Fruit fly (Drosophila melanogaster) whole organism, embryonic: ENCODE measurements around the gene cv-c.

Experiments used
- CG10462 ChIP-seq: fragments of 200-800 bp; sonication (Bioruptor generic); optimal IDR thresholded peaks from 2 replicates; lab custom pipeline; 2016; ENCODE audit warnings: missing biosample characterization, missing genetic modification characterization
- CG12219 ChIP-seq: fragments of 200-800 bp; sonication (Bioruptor generic); optimal IDR thresholded peaks from 3 replicates; lab custom pipeline; 2018; ENCODE audit warnings: missing biosample characterization, mild to moderate bottlenecking, missing genetic modification characterization
- CG12236 ChIP-seq: fragments of 200-800 bp; sonication (Bioruptor generic); optimal IDR thresholded peaks from 2 replicates; lab custom pipeline; 2016; ENCODE audit warnings: missing biosample characterization, missing genetic modification characterization
- CG12299 ChIP-seq: fragments of 200-800 bp; sonication (Bioruptor generic); optimal IDR thresholded peaks from 2 replicates; lab custom pipeline; 2018; ENCODE audit warnings: missing biosample characterization, mild to moderate bottlenecking, missing genetic modification characterization
- CG13624 ChIP-seq: fragments of 200-800 bp; sonication (Bioruptor generic); optimal IDR thresholded peaks from 2 replicates; lab custom pipeline; 2016; ENCODE audit warnings: missing biosample characterization, missing genetic modification characterization
- CG15601 ChIP-seq: fragments of 200-800 bp; sonication (Bioruptor generic); optimal IDR thresholded peaks from 3 replicates; lab custom pipeline; 2019; ENCODE audit warnings: missing biosample characterization, mild to moderate bottlenecking, missing genetic modification characterization, moderate library complexity
- CG16815 ChIP-seq: fragments of 200-800 bp; sonication (Bioruptor generic); optimal IDR thresholded peaks from 3 replicates; lab custom pipeline; 2017; ENCODE audit warnings: missing biosample characterization, mild to moderate bottlenecking, missing genetic modification characterization
- CG2199 ChIP-seq: fragments of 200-800 bp; sonication (Bioruptor generic); IDR thresholded peaks from 3 replicates; pipeline ENCODE4 v1.3.6; 2022; ENCODE audit warnings: missing biosample characterization, missing genetic modification characterization
- CG32767 ChIP-seq: fragments of 200-800 bp; sonication (Bioruptor generic); IDR thresholded peaks from 2 replicates; pipeline ENCODE4 v1.3.6; 2022; ENCODE audit warnings: missing biosample characterization, missing genetic modification characterization
- CG32772 ChIP-seq: fragments of 200-800 bp; sonication (Bioruptor generic); IDR thresholded peaks from 2 replicates; pipeline ENCODE4 v1.3.6; 2022; ENCODE audit warnings: missing biosample characterization, missing genetic modification characterization
- CG3847 ChIP-seq: fragments of 200-800 bp; sonication (Bioruptor generic); IDR thresholded peaks from 2 replicates; pipeline ENCODE4 v1.3.6; 2022; ENCODE audit warnings: missing biosample characterization, missing genetic modification characterization
- CG7745 ChIP-seq: fragments of 200-800 bp; sonication (Bioruptor generic); optimal IDR thresholded peaks from 2 replicates; lab custom pipeline; 2018; ENCODE audit warnings: missing biosample characterization, mild to moderate bottlenecking, missing genetic modification characterization, moderate library complexity
- CG8281 ChIP-seq: fragments of 200-800 bp; sonication (Bioruptor generic); optimal IDR thresholded peaks from 2 replicates; lab custom pipeline; 2018; ENCODE audit warnings: missing biosample characterization, mild to moderate bottlenecking, missing genetic modification characterization, moderate library complexity
- CG9215 ChIP-seq: fragments of 200-800 bp; sonication (Bioruptor generic); IDR thresholded peaks from 2 replicates; pipeline ENCODE4 v1.3.6; 2022; ENCODE audit warnings: missing biosample characterization, missing genetic modification characterization
- CrebB ChIP-seq: fragments of 200-800 bp; sonication (Bioruptor generic); optimal IDR thresholded peaks from 3 replicates; lab custom pipeline; 2018; ENCODE audit warnings: missing biosample characterization, mild to moderate bottlenecking, missing genetic modification characterization
- Dip3 ChIP-seq: fragments of 200-800 bp; sonication (Bioruptor generic); optimal IDR thresholded peaks from 3 replicates; lab custom pipeline; 2016; ENCODE audit warnings: missing biosample characterization, missing genetic modification characterization
- Drgx ChIP-seq: fragments of 200-800 bp; sonication (Bioruptor generic); IDR thresholded peaks from 2 replicates; pipeline ENCODE4 v1.3.6; 2022; ENCODE audit warnings: missing biosample characterization, missing genetic modification characterization
- Ets65A ChIP-seq: fragments of 200-800 bp; sonication (Bioruptor generic); peaks from one replicate; lab custom pipeline; 2016; ENCODE audit warnings: missing biosample characterization, missing genetic modification characterization
- HLH4C ChIP-seq: fragments of 200-800 bp; sonication (Bioruptor generic); IDR thresholded peaks from 3 replicates; pipeline ENCODE4 v1.3.6; 2022; ENCODE audit warnings: missing biosample characterization, missing genetic modification characterization; ENCODE audit not compliant: partially characterized antibody
- Hmx ChIP-seq: fragments of 200-800 bp; sonication (Bioruptor generic); optimal IDR thresholded peaks from 2 replicates; lab custom pipeline; 2016; ENCODE audit warnings: missing biosample characterization, missing genetic modification characterization
- MESR4 ChIP-seq: fragments of 200-800 bp; sonication (Bioruptor generic); optimal IDR thresholded peaks from 2 replicates; lab custom pipeline; 2018; ENCODE audit warnings: missing biosample characterization, mild to moderate bottlenecking, missing genetic modification characterization, moderate library complexity
- Mes4 ChIP-seq: fragments of 200-800 bp; sonication (Bioruptor generic); optimal IDR thresholded peaks from 2 replicates; lab custom pipeline; 2016; ENCODE audit warnings: missing biosample characterization, missing genetic modification characterization
- Opbp ChIP-seq: fragments of 200-800 bp; sonication (Bioruptor generic); IDR thresholded peaks from 3 replicates; pipeline ENCODE4 v1.3.6; 2022; ENCODE audit warnings: missing biosample characterization, missing genetic modification characterization; ENCODE audit not compliant: partially characterized antibody
- Optix ChIP-seq: fragments of 200-800 bp; sonication (Bioruptor generic); IDR thresholded peaks from 3 replicates; pipeline ENCODE4 v1.3.6; 2022; ENCODE audit warnings: missing biosample characterization, missing genetic modification characterization
- Poxn ChIP-seq: fragments of 200-800 bp; sonication (Bioruptor generic); IDR thresholded peaks from 2 replicates; pipeline ENCODE4 v1.3.6; 2022; ENCODE audit warnings: missing biosample characterization, missing genetic modification characterization
- Rx ChIP-seq: fragments of 200-800 bp; sonication (Bioruptor generic); IDR thresholded peaks from 2 replicates; pipeline ENCODE4 v1.3.6; 2022; ENCODE audit warnings: missing biosample characterization, missing genetic modification characterization
- Scr ChIP-seq: fragments of 200-800 bp; sonication (Bioruptor generic); IDR thresholded peaks from 2 replicates; pipeline ENCODE4 v1.3.6; 2022; ENCODE audit warnings: missing biosample characterization, missing genetic modification characterization; ENCODE audit not compliant: partially characterized antibody
- Sox100B ChIP-seq: fragments of 200-800 bp; sonication (Bioruptor generic); optimal IDR thresholded peaks from 3 replicates; lab custom pipeline; 2018; ENCODE audit warnings: missing biosample characterization, mild to moderate bottlenecking, missing genetic modification characterization
- ac ChIP-seq: fragments of 200-800 bp; sonication (Bioruptor generic); optimal IDR thresholded peaks from 3 replicates; lab custom pipeline; 2017; ENCODE audit warnings: missing biosample characterization, mild to moderate bottlenecking, missing genetic modification characterization
- ash1 ChIP-seq: fragments of 200-800 bp; sonication (Bioruptor generic); optimal IDR thresholded peaks from 2 replicates; lab custom pipeline; 2018; ENCODE audit warnings: missing biosample characterization, mild to moderate bottlenecking, missing genetic modification characterization
- bsh ChIP-seq, 2 experiments: fragments of 200-800 bp; sonication (Bioruptor generic); optimal IDR thresholded peaks; 2 replicates each; lab custom pipeline; 2017 to 2018; ENCODE audit warnings: mild to moderate bottlenecking in 2 of 2, missing biosample characterization in 2 of 2, missing genetic modification characterization in 2 of 2, moderate library complexity in 1 of 2
- btn ChIP-seq: fragments of 200-800 bp; sonication (Bioruptor generic); optimal IDR thresholded peaks from 2 replicates; lab custom pipeline; 2016; ENCODE audit warnings: missing biosample characterization, missing genetic modification characterization
- croc ChIP-seq: fragments of 200-800 bp; sonication (Bioruptor generic); conservative IDR thresholded peaks from 3 replicates; pipeline ENCODE4 v1.3.6; 2022; ENCODE audit warnings: missing biosample characterization, missing genetic modification characterization
- dpn ChIP-seq, 2 experiments: fragments of 200-800 bp; sonication (Bioruptor generic); optimal IDR thresholded peaks; 3 replicates each; lab custom pipeline; 2016; ENCODE audit warnings: missing biosample characterization in 2 of 2, missing genetic modification characterization in 2 of 2
- ewg ChIP-seq: fragments of 200-800 bp; sonication (Bioruptor generic); optimal IDR thresholded peaks from 3 replicates; lab custom pipeline; 2017; ENCODE audit warnings: mild to moderate bottlenecking, missing biosample characterization, missing genetic modification reagents, missing genetic modification characterization
- fd102C ChIP-seq: fragments of 200-800 bp; sonication (Bioruptor generic); optimal IDR thresholded peaks from 2 replicates; lab custom pipeline; 2018; ENCODE audit warnings: missing biosample characterization, mild to moderate bottlenecking, missing genetic modification characterization, moderate library complexity
- gsb-n ChIP-seq: fragments of 200-800 bp; sonication (Bioruptor generic); optimal IDR thresholded peaks from 3 replicates; lab custom pipeline; 2018; ENCODE audit warnings: missing biosample characterization, mild to moderate bottlenecking, missing genetic modification characterization
- ind ChIP-seq: fragments of 200-800 bp; sonication (Bioruptor generic); optimal IDR thresholded peaks from 3 replicates; lab custom pipeline; 2016; ENCODE audit warnings: missing biosample characterization, missing genetic modification characterization
- jing ChIP-seq: fragments of 200-800 bp; sonication (Bioruptor generic); optimal IDR thresholded peaks from 2 replicates; lab custom pipeline; 2018; ENCODE audit warnings: missing biosample characterization, mild to moderate bottlenecking, missing genetic modification characterization
- jumu ChIP-seq: fragments of 200-800 bp; sonication (Bioruptor generic); optimal IDR thresholded peaks from 3 replicates; lab custom pipeline; 2016; ENCODE audit warnings: missing biosample characterization, missing genetic modification characterization
- kah ChIP-seq: fragments of 200-800 bp; sonication (Bioruptor generic); optimal IDR thresholded peaks from 2 replicates; lab custom pipeline; 2018; ENCODE audit warnings: missing biosample characterization, mild to moderate bottlenecking, missing genetic modification characterization
- kay ChIP-seq: fragments of 200-800 bp; sonication (Bioruptor generic); optimal IDR thresholded peaks from 2 replicates; lab custom pipeline; 2016; ENCODE audit warnings: missing biosample characterization, missing genetic modification characterization
- lilli ChIP-seq: fragments of 200-800 bp; sonication (Bioruptor generic); optimal IDR thresholded peaks from 3 replicates; lab custom pipeline; 2016; ENCODE audit warnings: missing biosample characterization, missing genetic modification characterization
- lov ChIP-seq, 2 experiments: fragments of 200-800 bp in 1 of 2; fragments of >200 bp in 1 of 2; sonication (Bioruptor generic) in 1 of 2; IDR thresholded peaks in 1 of 2; optimal IDR thresholded peaks in 1 of 2; 2 replicates in 1 of 2; 3 replicates in 1 of 2; pipeline versions ENCODE4 v1.3.6 to Lab custom; 2017 to 2022; ENCODE audit warnings: missing biosample characterization in 1 of 2, missing genetic modification characterization in 1 of 2
- maf-S ChIP-seq: fragments of 200-800 bp; sonication (Bioruptor generic); optimal IDR thresholded peaks from 2 replicates; lab custom pipeline; 2016; ENCODE audit warnings: missing biosample characterization, missing genetic modification characterization
- pb ChIP-seq: fragments of 200-800 bp; sonication (Bioruptor generic); optimal IDR thresholded peaks from 3 replicates; lab custom pipeline; 2016; ENCODE audit warnings: missing biosample characterization, missing genetic modification characterization
- peb ChIP-seq: fragments of 200-800 bp; sonication (Bioruptor generic); IDR thresholded peaks from 2 replicates; pipeline ENCODE4 v1.3.6; 2022; ENCODE audit warnings: missing biosample characterization, missing genetic modification characterization
- pnt ChIP-seq: fragments of 200-800 bp; sonication (Bioruptor generic); optimal IDR thresholded peaks from 3 replicates; lab custom pipeline; 2016; ENCODE audit warnings: missing biosample characterization, missing genetic modification characterization
- salm ChIP-seq: fragments of 200-800 bp; sonication (Bioruptor generic); optimal IDR thresholded peaks from 2 replicates; lab custom pipeline; 2018; ENCODE audit warnings: missing biosample characterization, mild to moderate bottlenecking, missing genetic modification characterization
- sisA ChIP-seq: fragments of 200-800 bp; sonication (Bioruptor generic); IDR thresholded peaks from 2 replicates; pipeline ENCODE4 v1.3.6; 2022; ENCODE audit warnings: missing biosample characterization, missing genetic modification characterization
- tio ChIP-seq: fragments of 200-800 bp; sonication (Bioruptor generic); optimal IDR thresholded peaks from 2 replicates; lab custom pipeline; 2017; ENCODE audit warnings: missing biosample characterization, missing genetic modification characterization, inconsistent platforms
- unc-4 ChIP-seq: fragments of 200-800 bp; sonication (Bioruptor generic); IDR thresholded peaks from 2 replicates; pipeline ENCODE4 v1.3.6; 2022; ENCODE audit warnings: missing biosample characterization, missing genetic modification characterization; ENCODE audit not compliant: partially characterized antibody

The cv-c gene

DNA sequence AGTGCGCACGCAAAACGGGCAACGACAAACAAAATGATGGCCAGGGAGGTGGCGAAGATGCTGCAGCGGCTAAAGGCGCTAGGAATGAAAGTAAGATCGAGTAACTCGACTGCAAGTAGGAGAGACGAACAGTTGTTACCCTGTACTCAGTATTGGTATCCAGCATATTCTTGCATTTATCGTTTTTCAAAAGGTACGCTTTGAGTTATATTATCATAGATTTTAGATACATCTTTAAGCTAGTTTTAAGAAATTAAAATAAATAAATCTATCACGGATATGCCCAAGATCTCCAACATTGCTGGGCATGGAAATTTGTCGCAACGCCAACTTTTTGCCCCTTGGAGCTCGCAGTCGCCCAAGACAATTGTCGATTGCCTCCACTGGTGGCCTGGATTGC lies 93.7 kb downstream of the cv-c start (continued):
- TF ChIP-seq lilli (GFP tag; lab: Kevin White, UChicago), result peak; percentile 12
- no peak for TF ChIP-seq btn (GFP tag; lab: Kevin White, UChicago)
- no peak for TF ChIP-seq CG12236 (GFP tag; lab: Kevin White, UChicago)
- TF ChIP-seq maf-S (GFP tag; lab: Kevin White, UChicago), result no peak
- TF ChIP-seq CG16815, result no peak
- TF ChIP-seq Ets65A (GFP tag; lab: Kevin White, UChicago), result no peak
- peak; percentile 22; the same call in 1 of the 2 replicates for TF ChIP-seq CG32772 (GFP tag; lab: Robert Waterston, UW)
- TF ChIP-seq CG15601 (tag; lab: Kevin White, UChicago), result no peak
- peak; percentile 9 for TF ChIP-seq ind (GFP tag; lab: Kevin White, UChicago)
- TF ChIP-seq jumu (GFP tag; lab: Kevin White, UChicago), result no peak
- no peak for TF ChIP-seq CG13624 (GFP tag; lab: Kevin White, UChicago)
- TF ChIP-seq Drgx (GFP tag; lab: Robert Waterston, UW), result peak; percentile 80
- TF ChIP-seq ac (GFP tag; lab: Kevin White, UChicago), result no peak
- TF ChIP-seq Hmx (GFP tag; lab: Kevin White, UChicago), result no peak
- no peak for TF ChIP-seq Poxn (GFP tag; lab: Robert Waterston, UW)
- no peak for TF ChIP-seq CG9215
- no peak for TF ChIP-seq peb (GFP tag; lab: Robert Waterston, UW)
- TF ChIP-seq CG12219 (GFP tag; lab: Kevin White, UChicago), result no peak
- no peak for TF ChIP-seq CG8281 (tag; lab: Kevin White, UChicago)
- no peak for TF ChIP-seq CG10462 (GFP tag; lab: Kevin White, UChicago)
- no peak for TF ChIP-seq pnt
- TF ChIP-seq Opbp (GFP tag; lab: Robert Waterston, UW), result no peak
- no peak for TF ChIP-seq HLH4C
- TF ChIP-seq MESR4 (GFP tag; lab: Kevin White, UChicago), result no peak
- TF ChIP-seq CG7745, result no peak
- TF ChIP-seq Mes4, result no peak
- no peak for TF ChIP-seq CrebB
- TF ChIP-seq bsh (GFP tag; optimal IDR thresholded peaks at IDR 0.05; lab: Kevin White, UChicago), result peak; percentile 33 to 80
- TF ChIP-seq sisA (GFP tag; lab: Robert Waterston, UW), result peak; percentile 29; the same call in 1 of the 2 replicates
- no peak for TF ChIP-seq jing (GFP tag; lab: Kevin White, UChicago)
- TF ChIP-seq tio, result no peak
- no peak for TF ChIP-seq salm (tag; lab: Kevin White, UChicago)
- no peak for TF ChIP-seq pb (GFP tag; lab: Kevin White, UChicago)
- TF ChIP-seq Optix (GFP tag; lab: Robert Waterston, UW), result no peak
- no peak for TF ChIP-seq ash1 (GFP tag; lab: Kevin White, UChicago)
- no peak for TF ChIP-seq CG3847 (GFP tag; lab: Robert Waterston, UW)
- TF ChIP-seq CG32767 (GFP tag; lab: Robert Waterston, UW), result no peak
- TF ChIP-seq Sox100B, result no peak
- no peak for TF ChIP-seq kay (GFP tag; lab: Kevin White, UChicago)
- TF ChIP-seq CG2199 (GFP tag; lab: Robert Waterston, UW), result no peak
- TF ChIP-seq lov (optimal IDR thresholded peaks at IDR 0.05; lab: Kevin White, UChicago), result no peak
- TF ChIP-seq lov (GFP tag; IDR thresholded peaks at IDR 0.05; lab: Robert Waterston, UW), result no peak
- TF ChIP-seq fd102C, result no peak
- no peak for TF ChIP-seq Scr (GFP tag; lab: Robert Waterston, UW)
- no peak for TF ChIP-seq unc-4 (GFP tag; lab: Robert Waterston, UW)
- TF ChIP-seq dpn (GFP tag; optimal IDR thresholded peaks at IDR 0.05; lab: Kevin White, UChicago), result peak in 1 of 2 experiments; percentile 14
- no peak for TF ChIP-seq CG12299 (tag; lab: Kevin White, UChicago)
- TF ChIP-seq Dip3 (GFP tag; lab: Kevin White, UChicago), result no peak
- no peak for TF ChIP-seq ewg (GFP tag; lab: Kevin White, UChicago)
- no peak for TF ChIP-seq kah (GFP tag; lab: Kevin White, UChicago)
- TF ChIP-seq Rx, result no peak
- TF ChIP-seq croc (GFP tag; lab: Robert Waterston, UW), result no peak; the same call in 2 of the 3 replicates
- TF ChIP-seq gsb-n (tag; lab: Kevin White, UChicago), result no peak
